Worm (Caenorhabditis elegans): ENCODE data around the gene cnnm-1.
A peak's percentile ranks its signal among the peaks of the same experiment; 100 is the strongest.

cnnm-1 gene

DNA sequence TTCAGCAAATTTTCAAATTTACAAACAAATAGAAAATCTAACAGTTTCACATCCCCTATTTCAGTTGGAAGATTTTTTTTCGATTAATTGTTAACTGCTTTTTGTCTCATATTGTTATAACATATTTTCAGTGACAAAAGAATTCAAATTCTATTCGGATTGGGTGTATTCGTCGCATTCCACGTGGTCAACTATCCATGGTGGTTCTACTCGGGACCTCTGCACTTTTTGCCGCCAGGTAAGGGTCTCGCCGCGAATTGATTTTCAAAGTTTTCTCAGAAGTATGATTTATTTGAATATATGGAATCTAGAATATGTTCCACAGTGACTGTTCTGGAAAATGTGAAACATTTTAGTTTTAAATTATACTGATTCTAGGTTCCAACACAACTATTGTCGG is 41.9 kb upstream of the cnnm-1 start:
- TF ChIP-seq ztf-11 (tag; optimal IDR thresholded peaks at IDR 0.05), result no peak

DNA sequence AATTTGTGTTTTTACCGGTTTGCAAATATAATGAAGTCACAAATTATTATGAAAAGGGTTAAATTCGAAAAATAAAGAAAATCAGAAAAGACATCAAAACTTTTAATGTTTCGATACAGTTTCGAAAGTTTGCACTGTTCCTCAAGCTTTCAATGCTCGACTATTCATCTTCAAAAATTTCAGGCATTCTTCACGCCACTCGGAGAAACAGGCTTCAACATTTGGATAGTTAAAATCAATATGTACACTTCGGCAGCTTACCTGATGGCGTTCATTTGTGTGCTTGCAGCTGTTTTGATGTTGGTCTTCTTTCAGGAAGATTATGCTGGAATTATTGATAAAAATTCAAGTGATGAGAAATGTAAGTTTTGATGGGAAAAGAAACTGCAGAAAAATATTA is 40.5 kb upstream of the cnnm-1 start:
- no peak for TF ChIP-seq snpc-4 (tag; optimal IDR thresholded peaks at IDR 0.05)
- no peak for TF ChIP-seq ceh-83 (GFP tag; optimal IDR thresholded peaks at IDR 0.05)
- no peak for TF ChIP-seq elt-1 (tag; optimal IDR thresholded peaks at IDR 0.05; ENCODE audit: borderline replicate concordance, insufficient read depth)
- no peak for TF ChIP-seq elt-3 (tag; optimal IDR thresholded peaks at IDR 0.05)
- TF ChIP-seq nhr-76 (tag; optimal IDR thresholded peaks at IDR 0.05), result no peak
- no peak for TF ChIP-seq mep-1 (tag; optimal IDR thresholded peaks at IDR 0.05)
- no peak for TF ChIP-seq pha-4 (tag; optimal IDR thresholded peaks at IDR 0.05)
- no peak for TF ChIP-seq sem-2 (GFP tag; optimal IDR thresholded peaks at IDR 0.05)

DNA sequence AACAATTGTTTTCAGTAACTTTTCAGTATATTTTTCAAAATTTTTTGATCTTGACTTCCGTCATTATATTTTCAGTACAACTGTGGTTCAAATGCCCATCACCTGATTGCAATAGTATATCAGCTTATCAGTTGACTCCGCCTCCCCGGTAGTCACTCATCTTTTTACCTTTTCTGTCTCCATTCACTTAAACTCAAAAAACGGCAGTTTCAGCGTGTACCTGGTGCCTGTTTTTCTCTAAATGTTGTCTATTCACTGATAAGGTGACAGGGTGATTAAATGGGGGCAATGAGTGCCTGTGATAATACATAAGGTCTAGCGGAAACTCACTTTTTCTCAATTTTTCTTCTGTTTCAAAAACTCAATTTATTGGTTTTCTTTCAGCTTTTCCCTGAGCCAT is 38.6 kb upstream of the cnnm-1 start, which contains the start of gene ZK550.2:
Gene ZK550.2 (plus strand): TSS at position 385 of the 400 bp plus-strand sequence.
- TF ChIP-seq mep-1 (tag; optimal IDR thresholded peaks at IDR 0.05), result no peak
- no peak for TF ChIP-seq lin-32 (GFP tag; optimal IDR thresholded peaks at IDR 0.05)
- no peak for TF ChIP-seq mab-5 (tag; optimal IDR thresholded peaks at IDR 0.05)
- no peak for TF ChIP-seq flh-1 (GFP tag; optimal IDR thresholded peaks at IDR 0.05)
- TF ChIP-seq hlh-1 (tag; optimal IDR thresholded peaks at IDR 0.05), result no peak
- no peak for TF ChIP-seq blmp-1 (tag; optimal IDR thresholded peaks at IDR 0.05)
- TF ChIP-seq sem-2 (GFP tag; optimal IDR thresholded peaks at IDR 0.05), result no peak
- TF ChIP-seq nhr-28 (tag; optimal IDR thresholded peaks at IDR 0.05), result no peak
- no peak for TF ChIP-seq ham-2 (GFP tag; optimal IDR thresholded peaks at IDR 0.05)
- no peak for TF ChIP-seq tbx-8 (GFP tag; optimal IDR thresholded peaks at IDR 0.05)
- TF ChIP-seq ztf-11 (tag; optimal IDR thresholded peaks at IDR 0.05), result no peak

DNA sequence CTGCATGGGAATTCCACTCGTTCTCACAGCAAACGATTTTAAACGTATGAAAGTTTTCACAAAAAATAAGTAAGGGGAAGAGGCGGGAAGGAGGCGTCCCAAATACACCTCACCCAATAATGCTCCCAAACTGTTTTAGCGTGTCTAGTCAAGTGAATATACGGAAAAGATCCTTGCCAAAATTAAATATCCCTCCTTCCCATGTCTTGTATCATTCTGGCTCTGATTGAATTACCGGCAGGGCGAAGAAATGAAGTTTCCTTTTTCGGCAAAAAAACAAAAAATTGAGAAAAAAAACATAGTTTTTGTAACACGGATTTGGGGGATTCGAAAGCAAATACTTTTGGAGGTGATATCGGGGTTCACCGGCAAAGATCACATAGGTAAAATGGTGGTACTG is 32.3 kb upstream of the cnnm-1 start:
- no peak for TF ChIP-seq flh-1 (GFP tag; optimal IDR thresholded peaks at IDR 0.05)
- peak; percentile 60 for TF ChIP-seq ces-1 (GFP tag; optimal IDR thresholded peaks at IDR 0.05)
- no peak for TF ChIP-seq drap-1 (GFP tag; optimal IDR thresholded peaks at IDR 0.05)

DNA sequence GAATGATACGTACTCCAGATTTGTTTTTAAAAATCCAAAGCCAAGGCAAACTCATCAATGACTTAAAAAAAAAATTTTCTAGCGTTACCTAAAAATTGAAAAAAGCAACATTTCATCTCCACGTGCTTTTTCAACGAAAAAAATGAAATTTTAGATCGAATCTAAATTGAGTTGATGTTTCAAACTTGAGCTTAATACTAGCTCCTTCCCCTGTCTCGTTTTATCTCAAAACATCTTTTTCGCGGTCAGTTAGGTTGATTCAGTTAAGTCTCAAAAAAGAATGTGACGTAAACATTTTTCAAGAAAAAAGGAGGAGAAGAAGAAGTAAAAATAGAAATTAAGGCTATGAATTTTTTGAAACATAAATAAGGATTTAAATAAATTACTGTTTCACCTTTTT is 30.4 kb upstream of the cnnm-1 start:
- peak; percentile 26 for TF ChIP-seq ces-1 (GFP tag; optimal IDR thresholded peaks at IDR 0.05)
- no peak for TF ChIP-seq elt-3 (tag; optimal IDR thresholded peaks at IDR 0.05)
- TF ChIP-seq hlh-1 (tag; optimal IDR thresholded peaks at IDR 0.05), result no peak
- no peak for TF ChIP-seq snpc-4 (tag; optimal IDR thresholded peaks at IDR 0.05)

DNA sequence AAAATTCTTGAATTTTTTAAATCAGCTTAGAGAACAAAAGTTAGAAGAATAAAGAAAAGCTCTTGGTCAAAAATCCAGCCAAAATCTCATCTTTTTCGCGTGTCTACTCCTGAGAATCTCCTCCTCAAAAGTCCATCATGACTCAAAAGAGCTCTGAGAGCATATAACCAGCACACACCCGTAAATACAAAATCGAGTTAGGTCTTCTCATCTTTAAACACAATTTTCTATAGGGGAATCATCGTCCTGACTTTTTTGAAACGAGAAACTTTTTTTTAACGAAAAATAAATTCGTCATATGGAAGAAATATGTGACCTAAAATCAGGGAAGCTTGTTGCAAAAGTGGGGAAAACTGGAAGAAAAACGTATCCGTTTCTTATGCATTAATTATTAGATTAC is 26.8 kb upstream of the cnnm-1 start:
- no peak for TF ChIP-seq lin-32 (GFP tag; optimal IDR thresholded peaks at IDR 0.05)
- peak; percentile 91 for TF ChIP-seq ces-1 (GFP tag; optimal IDR thresholded peaks at IDR 0.05)
- no peak for TF ChIP-seq snpc-4 (tag; optimal IDR thresholded peaks at IDR 0.05)

DNA sequence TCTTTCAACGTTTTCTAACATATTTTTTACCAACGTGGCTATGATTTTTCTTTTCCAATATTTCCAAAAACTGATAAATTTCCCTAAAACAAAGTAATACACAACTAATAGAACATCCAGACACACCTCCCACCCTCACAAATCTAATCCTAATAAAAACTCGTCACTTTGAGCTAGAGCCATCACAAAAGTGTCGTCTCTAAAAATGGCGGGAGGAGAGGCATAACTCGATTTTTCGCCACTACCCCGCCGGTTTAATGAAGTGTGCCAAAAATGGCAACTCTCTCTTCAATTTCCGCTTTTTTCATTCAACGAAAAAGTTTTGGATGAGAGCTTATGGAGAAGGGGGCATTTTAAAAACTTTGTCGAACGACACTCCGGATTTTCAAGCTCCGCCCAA is 26.3 kb upstream of the cnnm-1 start:
- no peak for TF ChIP-seq nhr-237 (tag; optimal IDR thresholded peaks at IDR 0.05)
- TF ChIP-seq unc-62 (GFP tag; optimal IDR thresholded peaks at IDR 0.05), result no peak
- no peak for TF ChIP-seq elt-3 (tag; optimal IDR thresholded peaks at IDR 0.05)
- TF ChIP-seq ceh-43 (GFP tag; optimal IDR thresholded peaks at IDR 0.05), result no peak
- peak; percentile 77 for TF ChIP-seq ces-1 (GFP tag; optimal IDR thresholded peaks at IDR 0.05)

DNA sequence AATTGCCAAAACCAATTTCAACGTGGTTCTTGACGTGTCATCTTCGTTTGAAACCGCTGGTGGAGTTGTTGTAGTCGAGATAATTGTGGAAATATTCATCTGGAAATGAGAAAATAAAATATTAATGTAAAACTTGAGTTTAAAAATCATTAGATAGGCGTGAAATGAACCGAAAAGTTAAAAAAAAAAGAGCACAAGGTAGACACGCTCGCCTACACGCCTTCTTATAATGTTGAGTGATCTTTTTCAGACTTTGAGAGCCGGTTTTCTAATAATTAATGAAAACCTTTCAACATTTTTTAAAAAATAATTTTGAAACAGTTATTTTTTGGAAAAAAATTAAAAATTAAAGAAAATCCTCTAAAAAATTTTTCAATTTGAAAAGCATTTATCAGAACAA is 24.3 kb upstream of the cnnm-1 start, which contains the start of gene npr-32:
Gene npr-32 (minus strand): TSS at position 101 of the 400 bp plus-strand sequence.
- TF ChIP-seq mep-1 (tag; optimal IDR thresholded peaks at IDR 0.05) (no peak), elt-1 (tag; optimal IDR thresholded peaks at IDR 0.05; ENCODE audit: borderline replicate concordance, insufficient read depth) (no peak), unc-62 (GFP tag; optimal IDR thresholded peaks at IDR 0.05) (no peak)

DNA sequence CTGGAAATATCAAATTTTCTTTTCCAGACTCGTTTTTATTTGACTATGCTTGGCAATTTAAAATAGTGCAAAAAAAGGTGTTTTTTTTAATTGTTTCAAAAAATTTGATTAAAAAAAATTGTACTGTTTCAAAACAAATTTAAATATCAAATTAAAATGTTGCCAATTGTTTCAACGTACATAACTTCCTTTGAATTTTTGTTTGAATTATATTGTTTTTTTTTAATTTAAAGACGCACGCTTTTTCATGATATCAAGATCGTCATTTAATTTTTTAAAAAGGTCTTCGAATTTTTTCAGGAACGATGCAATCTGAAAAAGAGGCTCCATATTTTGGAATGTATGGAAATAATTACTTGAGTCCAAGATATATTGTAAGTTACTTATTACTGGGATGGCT is 16.8 kb upstream of the cnnm-1 start, which contains the start of gene Y116A8B.4:
Gene Y116A8B.4 (plus strand): TSS at position 301 of the 400 bp plus-strand sequence.
- TF ChIP-seq nhr-12 (tag; optimal IDR thresholded peaks at IDR 0.05) (no peak), mep-1 (tag; optimal IDR thresholded peaks at IDR 0.05) (no peak), ceh-39 (tag; optimal IDR thresholded peaks at IDR 0.05) (no peak), cnd-1 (tag; optimal IDR thresholded peaks at IDR 0.05) (no peak), pha-4 (tag; optimal IDR thresholded peaks at IDR 0.05) (no peak), ces-1 (GFP tag; optimal IDR thresholded peaks at IDR 0.05) (no peak), unc-39 (tag; optimal IDR thresholded peaks at IDR 0.05) (no peak), nhr-28 (tag; optimal IDR thresholded peaks at IDR 0.05) (no peak), flh-1 (GFP tag; optimal IDR thresholded peaks at IDR 0.05) (no peak), lin-13 (tag; optimal IDR thresholded peaks at IDR 0.05) (no peak), nhr-76 (tag; optimal IDR thresholded peaks at IDR 0.05) (no peak), mls-2 (tag; optimal IDR thresholded peaks at IDR 0.05) (no peak), blmp-1 (tag; optimal IDR thresholded peaks at IDR 0.05) (no peak), tbx-8 (GFP tag; optimal IDR thresholded peaks at IDR 0.05) (no peak), ztf-11 (tag; optimal IDR thresholded peaks at IDR 0.05) (no peak), ceh-43 (GFP tag; optimal IDR thresholded peaks at IDR 0.05) (no peak), mab-5 (tag; optimal IDR thresholded peaks at IDR 0.05) (no peak)
